Worm (Caenorhabditis elegans): ENCODE data around the gene K10G6.5.

K10G6.5 gene

DNA sequence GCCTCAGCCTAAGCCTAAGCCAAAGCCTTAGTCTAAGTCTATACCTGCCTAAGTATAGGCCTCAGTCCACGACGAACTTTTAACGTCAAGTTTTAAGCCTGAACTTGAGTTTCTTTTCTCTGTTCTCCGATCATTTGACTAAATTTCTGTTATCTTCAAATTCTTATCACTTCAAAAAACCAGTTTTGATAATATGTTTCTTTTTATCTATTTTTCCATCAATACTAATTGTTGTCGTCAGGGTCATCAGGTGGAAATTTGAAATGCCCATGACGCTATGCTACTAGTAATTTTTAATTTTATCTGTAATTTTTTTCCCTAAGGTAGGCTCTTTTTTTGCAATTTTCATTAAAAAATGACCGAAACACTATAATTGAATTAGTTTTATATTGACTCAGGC, 24.5 kb downstream of the K10G6.5 start:
- TF ChIP-seq elt-2 (tag; optimal IDR thresholded peaks at IDR 0.05) (peak; percentile 29), ZK546.5 (tag; optimal IDR thresholded peaks at IDR 0.05) (no peak)

ce11 chrII:4018617-4019016, 31.6 kb downstream of the K10G6.5 start, which contains the start of gene K07D4.6:
Gene K07D4.6 (minus strand): TSS chrII:4018717.
- no peak for TF ChIP-seq hmg-11 (tag; optimal IDR thresholded peaks at IDR 0.05)

DNA sequence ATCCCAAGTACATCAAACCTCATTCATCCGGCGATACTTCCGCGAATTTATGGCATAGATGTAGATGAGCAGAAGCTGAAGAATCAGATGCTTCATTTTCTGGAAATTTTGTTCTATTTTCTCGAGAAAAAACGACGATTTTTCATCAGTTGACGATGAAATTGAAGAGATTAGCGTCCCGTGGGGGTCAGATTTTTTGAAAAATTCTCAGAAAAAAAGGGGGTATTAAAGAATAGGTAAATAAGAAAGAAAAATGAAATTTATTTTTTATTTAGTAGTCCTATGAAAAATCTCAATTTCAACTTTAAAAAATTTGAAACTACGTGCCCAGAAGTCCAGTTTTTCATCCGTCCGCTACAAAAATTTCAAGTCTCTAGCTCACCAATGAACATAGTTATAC, 38.4 kb downstream of the K10G6.5 start, which contains the start of gene K07D4.5:
TSS of gene K07D4.5 (minus strand) at position 101 of the 400 bp plus-strand sequence.
- TF ChIP-seq nhr-67 (tag; optimal IDR thresholded peaks at IDR 0.05) = no peak
- no peak for TF ChIP-seq ceh-28 (tag; optimal IDR thresholded peaks at IDR 0.05)
- no peak for TF ChIP-seq mml-1 (tag; optimal IDR thresholded peaks at IDR 0.05)

- TF ChIP-seq zag-1 (tag; optimal IDR thresholded peaks at IDR 0.05) (no peak), unc-39 (tag; optimal IDR thresholded peaks at IDR 0.05) (no peak), ceh-82 (tag; optimal IDR thresholded peaks at IDR 0.05) (no peak), jun-1 (tag; optimal IDR thresholded peaks at IDR 0.05) (no peak), ama-1 (optimal IDR thresholded peaks at IDR 0.05) (no peak), tbx-2 (tag; optimal IDR thresholded peaks at IDR 0.05) (no peak), hmg-11 (tag; optimal IDR thresholded peaks at IDR 0.05) (no peak), mml-1 (tag; optimal IDR thresholded peaks at IDR 0.05) (no peak)
Observed at ce11 chrII:4028276-4028675, 41.2 kb downstream of the K10G6.5 start, which contains the start of gene K07D4.9. Gene K07D4.9 (plus strand): TSS chrII:4028576.

DNA sequence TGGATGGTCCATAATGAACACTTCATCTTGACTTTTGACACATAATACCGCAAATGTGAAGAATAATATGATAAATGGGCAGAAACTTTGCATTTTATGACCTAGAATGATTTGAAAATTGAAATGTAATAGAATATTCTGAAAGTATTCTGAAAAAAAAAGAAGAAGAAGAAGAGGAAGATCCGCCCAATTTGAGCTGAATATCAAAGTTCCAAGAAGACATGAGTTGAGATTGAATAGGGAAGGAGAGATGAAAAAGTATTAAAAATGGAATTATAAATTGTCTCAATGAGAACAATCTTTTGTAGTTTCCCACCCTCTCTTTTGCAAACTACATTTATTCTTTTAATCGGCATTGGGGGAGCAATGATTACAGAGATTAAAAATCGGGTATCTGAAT, 45.2 kb downstream of the K10G6.5 start, which contains the start of gene K07D4.4:
TSS of gene K07D4.4 (minus strand) at position 101 of the 400 bp plus-strand sequence.
- TF ChIP-seq nhr-12 (tag; optimal IDR thresholded peaks at IDR 0.05) (no peak), nhr-43 (tag; optimal IDR thresholded peaks at IDR 0.05; ENCODE audit: poor library complexity, severe bottlenecking) (no peak), egl-27 (tag; optimal IDR thresholded peaks at IDR 0.05) (no peak), ceh-28 (tag; optimal IDR thresholded peaks at IDR 0.05) (no peak)
